Fruit fly (Drosophila melanogaster) whole organism, embryonic: ENCODE measurements around the gene ppk30.

Source experiments
- Ada2b ChIP-seq: fragments of 200-800 bp; sonication (Bioruptor generic); IDR thresholded peaks from 2 replicates; pipeline ENCODE4 v1.3.6; 2022; ENCODE audit warnings: missing biosample characterization, missing genetic modification characterization
- Blimp-1 ChIP-seq: fragments of 200-800 bp; sonication (Bioruptor generic); optimal IDR thresholded peaks from 3 replicates; lab custom pipeline; 2018; ENCODE audit warnings: missing biosample characterization, missing genetic modification characterization, mild to moderate bottlenecking, moderate library complexity, missing genetic modification reagents
- CG10366 ChIP-seq: fragments of 200-800 bp; sonication (Bioruptor generic); IDR thresholded peaks from 2 replicates; pipeline ENCODE4 v1.3.6; 2022; ENCODE audit warnings: missing biosample characterization, missing genetic modification characterization
- CG10565 ChIP-seq: fragments of 200-800 bp; sonication (Bioruptor generic); optimal IDR thresholded peaks from 3 replicates; lab custom pipeline; 2016; ENCODE audit warnings: missing biosample characterization, mild to moderate bottlenecking, missing genetic modification characterization
- CG11247 ChIP-seq: fragments of 200-800 bp; sonication (Bioruptor generic); IDR thresholded peaks from 2 replicates; pipeline ENCODE4 v1.3.6; 2022; ENCODE audit warnings: missing biosample characterization, missing genetic modification characterization
- CG12071 ChIP-seq: fragments of 200-800 bp; sonication (Bioruptor generic); optimal IDR thresholded peaks from 3 replicates; lab custom pipeline; 2018; ENCODE audit warnings: missing biosample characterization, mild to moderate bottlenecking, missing genetic modification characterization
- CG13624 ChIP-seq: fragments of 200-800 bp; sonication (Bioruptor generic); optimal IDR thresholded peaks from 2 replicates; lab custom pipeline; 2016; ENCODE audit warnings: missing biosample characterization, missing genetic modification characterization
- CG14050 ChIP-seq: fragments of 200-800 bp; sonication (Bioruptor generic); IDR thresholded peaks from 3 replicates; pipeline ENCODE4 v1.3.6; 2022; ENCODE audit warnings: missing biosample characterization, missing genetic modification characterization
- CG14710 ChIP-seq: fragments of 200-800 bp; sonication (Bioruptor generic); optimal IDR thresholded peaks from 3 replicates; lab custom pipeline; 2019; ENCODE audit warnings: missing biosample characterization, mild to moderate bottlenecking, missing genetic modification characterization, moderate library complexity
- CG18619 ChIP-seq: fragments of 200-800 bp; sonication (Bioruptor generic); optimal IDR thresholded peaks from 3 replicates; lab custom pipeline; 2017; ENCODE audit warnings: missing biosample characterization, mild to moderate bottlenecking, missing genetic modification characterization
- CG31441 ChIP-seq: fragments of 200-800 bp; sonication (Bioruptor generic); IDR thresholded peaks from 2 replicates; pipeline ENCODE4 v1.3.6; 2022; ENCODE audit warnings: missing biosample characterization, missing genetic modification characterization
- CG3163 ChIP-seq: fragments of 200-800 bp; sonication (Bioruptor generic); optimal IDR thresholded peaks from 3 replicates; lab custom pipeline; 2016; ENCODE audit warnings: missing biosample characterization, missing genetic modification characterization
- CG34224 ChIP-seq: fragments of 200-800 bp; sonication (Bioruptor generic); IDR thresholded peaks from 3 replicates; pipeline ENCODE4 v1.3.6; 2022; ENCODE audit warnings: missing biosample characterization, missing genetic modification characterization; ENCODE audit not compliant: partially characterized antibody
- CG34376 ChIP-seq: fragments of 200-800 bp; sonication (Bioruptor generic); optimal IDR thresholded peaks from 2 replicates; lab custom pipeline; 2018; ENCODE audit warnings: missing biosample characterization, mild to moderate bottlenecking, missing genetic modification characterization
- CG34422 ChIP-seq: fragments of 200-800 bp; sonication (Bioruptor generic); IDR thresholded peaks from 3 replicates; pipeline ENCODE4 v1.3.6; 2022; ENCODE audit warnings: missing biosample characterization, missing genetic modification characterization
- CG3995 ChIP-seq: fragments of 200-800 bp; sonication (Bioruptor generic); optimal IDR thresholded peaks from 3 replicates; lab custom pipeline; 2016; ENCODE audit warnings: missing biosample characterization, missing genetic modification characterization
- CG6791 ChIP-seq: fragments of 200-800 bp; sonication (Bioruptor generic); IDR thresholded peaks from 3 replicates; pipeline ENCODE4 v1.3.6; 2022; ENCODE audit warnings: missing biosample characterization, missing genetic modification characterization; ENCODE audit not compliant: partially characterized antibody
- CG7271 ChIP-seq: fragments of 200-800 bp; sonication (Bioruptor generic); optimal IDR thresholded peaks from 2 replicates; lab custom pipeline; 2018; ENCODE audit warnings: missing biosample characterization, mild to moderate bottlenecking, missing genetic modification characterization, moderate library complexity
- CG9215 ChIP-seq: fragments of 200-800 bp; sonication (Bioruptor generic); IDR thresholded peaks from 2 replicates; pipeline ENCODE4 v1.3.6; 2022; ENCODE audit warnings: missing biosample characterization, missing genetic modification characterization
- CG9932 ChIP-seq: fragments of 200-800 bp; sonication (Bioruptor generic); IDR thresholded peaks from 2 replicates; pipeline ENCODE4 v1.3.6; 2022; ENCODE audit warnings: missing biosample characterization, missing genetic modification characterization
- Dbx ChIP-seq: fragments of 200-800 bp; sonication (Bioruptor generic); IDR thresholded peaks from 3 replicates; pipeline ENCODE4 v1.3.6; 2022; ENCODE audit warnings: missing biosample characterization, missing genetic modification characterization
- Dp ChIP-seq: fragments of 200-800 bp; sonication (Bioruptor generic); optimal IDR thresholded peaks from 2 replicates; lab custom pipeline; 2018; ENCODE audit warnings: missing biosample characterization, mild to moderate bottlenecking, missing genetic modification characterization, moderate library complexity
- H2.0 ChIP-seq: fragments of 200-800 bp; sonication (Bioruptor generic); IDR thresholded peaks from 2 replicates; pipeline ENCODE4 v1.3.6; 2022; ENCODE audit warnings: missing biosample characterization, missing genetic modification characterization
- MTF-1 ChIP-seq: fragments of 200-800 bp; sonication (Bioruptor generic); optimal IDR thresholded peaks from 2 replicates; lab custom pipeline; 2018; ENCODE audit warnings: missing biosample characterization, mild to moderate bottlenecking, missing genetic modification characterization, borderline replicate concordance
- Max ChIP-seq: fragments of 200-800 bp; sonication (Bioruptor generic); optimal IDR thresholded peaks from 2 replicates; lab custom pipeline; 2016; ENCODE audit warnings: missing biosample characterization, mild to moderate bottlenecking, missing genetic modification characterization
- Ptx1 ChIP-seq: fragments of 200-800 bp; sonication (Bioruptor generic); IDR thresholded peaks from 2 replicates; pipeline ENCODE4 v1.3.6; 2022; ENCODE audit warnings: missing biosample characterization, missing genetic modification characterization
- Taf1 ChIP-seq: fragments of 200-800 bp; sonication (Bioruptor generic); IDR thresholded peaks from 2 replicates; pipeline ENCODE4 v1.3.6; 2022; ENCODE audit warnings: missing biosample characterization, missing genetic modification characterization
- Trl ChIP-seq, 3 experiments: fragments of >200 bp in 2 of 3; fragments of 200-800 bp in 1 of 3; sonication (Bioruptor generic) in 1 of 3; optimal IDR thresholded peaks; 2 replicates in 1 of 3; 3 replicates in 2 of 3; lab custom pipeline; 2016 to 2017; ENCODE audit warnings: missing biosample characterization in 1 of 3, missing genetic modification characterization in 1 of 3
- ac ChIP-seq: fragments of 200-800 bp; sonication (Bioruptor generic); optimal IDR thresholded peaks from 3 replicates; lab custom pipeline; 2017; ENCODE audit warnings: missing biosample characterization, mild to moderate bottlenecking, missing genetic modification characterization
- ara ChIP-seq: fragments of 200-800 bp; sonication (Bioruptor generic); IDR thresholded peaks from 2 replicates; pipeline ENCODE4 v1.3.6; 2022; ENCODE audit warnings: missing biosample characterization, missing genetic modification characterization
- az2 ChIP-seq: fragments of 200-800 bp; sonication (Bioruptor generic); optimal IDR thresholded peaks from 3 replicates; lab custom pipeline; 2016; ENCODE audit warnings: missing biosample characterization, missing genetic modification characterization
- br ChIP-seq: fragments of >200 bp; optimal IDR thresholded peaks from 2 replicates; lab custom pipeline; 2017
- btn ChIP-seq: fragments of 200-800 bp; sonication (Bioruptor generic); optimal IDR thresholded peaks from 2 replicates; lab custom pipeline; 2016; ENCODE audit warnings: missing biosample characterization, missing genetic modification characterization
- dan ChIP-seq: fragments of 200-800 bp; sonication (Bioruptor generic); IDR thresholded peaks from 2 replicates; pipeline ENCODE4 v1.3.6; 2022; ENCODE audit warnings: missing biosample characterization, missing genetic modification characterization
- esg ChIP-seq: fragments of 200-800 bp; sonication (Bioruptor generic); conservative IDR thresholded peaks from 2 replicates; pipeline ENCODE4 v1.3.6; 2022; ENCODE audit warnings: missing biosample characterization, missing genetic modification characterization
- fd64A ChIP-seq: fragments of 200-800 bp; sonication (Bioruptor generic); optimal IDR thresholded peaks from 3 replicates; lab custom pipeline; 2018; ENCODE audit warnings: missing biosample characterization, mild to moderate bottlenecking, missing genetic modification characterization
- fd96Cb ChIP-seq: fragments of 200-800 bp; sonication (Bioruptor generic); optimal IDR thresholded peaks from 2 replicates; lab custom pipeline; 2018; ENCODE audit warnings: missing biosample characterization, mild to moderate bottlenecking, missing genetic modification characterization, moderate library complexity
- h ChIP-seq: fragments of >200 bp; optimal IDR thresholded peaks from 2 replicates; lab custom pipeline; 2017
- hkb ChIP-seq, 2 experiments: fragments of 200-800 bp in 1 of 2; fragments of >200 bp in 1 of 2; sonication (Bioruptor generic) in 1 of 2; IDR thresholded peaks in 1 of 2; optimal IDR thresholded peaks in 1 of 2; 2 replicates each; pipeline versions ENCODE4 v1.3.6 to Lab custom; 2017 to 2022; ENCODE audit warnings: missing biosample characterization in 1 of 2, missing genetic modification characterization in 1 of 2
- klu ChIP-seq: fragments of 200-800 bp; sonication (Bioruptor generic); IDR thresholded peaks from 2 replicates; pipeline ENCODE4 v1.3.6; 2022; ENCODE audit warnings: missing biosample characterization, missing genetic modification characterization
- phol ChIP-seq: fragments of 200-800 bp; sonication (Bioruptor generic); optimal IDR thresholded peaks from 3 replicates; lab custom pipeline; 2018; ENCODE audit warnings: missing biosample characterization, mild to moderate bottlenecking, missing genetic modification characterization, moderate library complexity
- pita ChIP-seq: fragments of 200-800 bp; sonication (Bioruptor generic); optimal IDR thresholded peaks from 2 replicates; lab custom pipeline; 2017; ENCODE audit warnings: missing biosample characterization, mild to moderate bottlenecking, missing genetic modification characterization
- prd ChIP-seq, 3 experiments: fragments of >200 bp in 2 of 3; fragments of 200-800 bp in 1 of 3; sonication (Bioruptor generic) in 1 of 3; optimal IDR thresholded peaks in 2 of 3; IDR thresholded peaks in 1 of 3; 2 replicates in 2 of 3; 3 replicates in 1 of 3; pipeline versions ENCODE4 v1.3.6 to Lab custom; 2017 to 2022; ENCODE audit warnings: missing biosample characterization in 1 of 3, missing genetic modification characterization in 1 of 3
- rib ChIP-seq: fragments of 200-800 bp; sonication (Bioruptor generic); IDR thresholded peaks from 2 replicates; pipeline ENCODE4 v1.3.6; 2022; ENCODE audit warnings: missing biosample characterization, missing genetic modification characterization
- sna ChIP-seq: fragments of 200-800 bp; sonication (Bioruptor generic); IDR thresholded peaks from 2 replicates; pipeline ENCODE4 v1.3.6; 2022; ENCODE audit warnings: missing biosample characterization, missing genetic modification characterization; ENCODE audit not compliant: partially characterized antibody
- tgo ChIP-seq: fragments of 200-800 bp; sonication (Bioruptor generic); IDR thresholded peaks from 3 replicates; pipeline ENCODE4 v1.3.6; 2022; ENCODE audit warnings: missing biosample characterization, missing genetic modification characterization
- tio ChIP-seq: fragments of 200-800 bp; sonication (Bioruptor generic); optimal IDR thresholded peaks from 2 replicates; lab custom pipeline; 2017; ENCODE audit warnings: missing biosample characterization, missing genetic modification characterization, inconsistent platforms
- trem ChIP-seq: fragments of 200-800 bp; optimal IDR thresholded peaks from 3 replicates; lab custom pipeline; 2019; ENCODE audit warnings: missing biosample characterization, mild to moderate bottlenecking, missing genetic modification characterization, moderate library complexity
- vnd ChIP-seq: fragments of 200-800 bp; sonication (Bioruptor generic); IDR thresholded peaks from 3 replicates; pipeline ENCODE4 v1.3.6; 2022; ENCODE audit warnings: missing biosample characterization, missing genetic modification characterization; ENCODE audit not compliant: partially characterized antibody
- zen ChIP-seq: fragments of 200-800 bp; sonication (Bioruptor generic); optimal IDR thresholded peaks from 3 replicates; lab custom pipeline; 2018; ENCODE audit warnings: missing biosample characterization, mild to moderate bottlenecking, missing genetic modification characterization, moderate library complexity

The ppk30 gene

dm6 chr3R:29675333-29675732 lies 6.4 kb downstream of the ppk30 start, which contains the start of the genes Bub3 and Cap-D2 (continued):
- TF ChIP-seq trem (tag; lab: Kevin White, UChicago): peak; percentile 87
- peak; percentile 75 for TF ChIP-seq CG6791 (GFP tag; lab: Robert Waterston, UW)
- peak; percentile 92 for TF ChIP-seq sna
- peak; percentile 6 for TF ChIP-seq CG34376 (GFP tag; lab: Kevin White, UChicago)
- TF ChIP-seq CG10366 (GFP tag; lab: Robert Waterston, UW): peak; percentile 66
- TF ChIP-seq CG14710 (tag; lab: Kevin White, UChicago): peak; percentile 80
- TF ChIP-seq prd (optimal IDR thresholded peaks at IDR 0.05; lab: Kevin White, UChicago): no peak
- peak; percentile 77 for TF ChIP-seq prd (GFP tag; IDR thresholded peaks at IDR 0.05; lab: Robert Waterston, UW)
- TF ChIP-seq MTF-1 (GFP tag; lab: Kevin White, UChicago): no peak
- peak; percentile 77 for TF ChIP-seq CG34422 (GFP tag; lab: Robert Waterston, UW)
- TF ChIP-seq Taf1 (GFP tag; lab: Robert Waterston, UW): peak; percentile 34; the same call in 1 of the 2 replicates
- peak; percentile 67 for TF ChIP-seq az2
- peak; percentile 90 for TF ChIP-seq CG34224 (GFP tag; lab: Robert Waterston, UW)
- TF ChIP-seq CG9932 (GFP tag; lab: Robert Waterston, UW): peak; percentile 81
- TF ChIP-seq zen (tag; lab: Kevin White, UChicago): peak; percentile 78
- no peak; the same call in 1 of the 2 replicates for TF ChIP-seq klu (GFP tag; lab: Robert Waterston, UW)
- peak; percentile 84 for TF ChIP-seq Dbx (GFP tag; lab: Robert Waterston, UW)
- no peak for TF ChIP-seq h (lab: Kevin White, UChicago)
- TF ChIP-seq Ada2b (GFP tag; lab: Robert Waterston, UW): peak; percentile 72
- peak; percentile 78 for TF ChIP-seq Max (GFP tag; lab: Kevin White, UChicago)
- TF ChIP-seq CG13624 (GFP tag; lab: Kevin White, UChicago): peak; percentile 82
- TF ChIP-seq esg (GFP tag; lab: Robert Waterston, UW): peak; percentile 70
- 0 out of 2 replicates have a peak, but pooled peaks have one; percentile 21 for TF ChIP-seq CG11247 (GFP tag; lab: Robert Waterston, UW)
- TF ChIP-seq H2.0: peak; percentile 69
- peak; percentile 44 for TF ChIP-seq CG18619 (GFP tag; lab: Kevin White, UChicago)
- peak; percentile 63 for TF ChIP-seq Blimp-1
- peak; percentile 59 for TF ChIP-seq Dp
- TF ChIP-seq CG3995 (GFP tag; lab: Kevin White, UChicago): peak; percentile 3
- peak; percentile 39 for TF ChIP-seq CG7271 (tag; lab: Kevin White, UChicago)
- TF ChIP-seq rib (GFP tag; lab: Robert Waterston, UW): peak; percentile 56; the same call in 1 of the 2 replicates
- peak; percentile 78 for TF ChIP-seq btn (GFP tag; lab: Kevin White, UChicago)
- TF ChIP-seq ac (GFP tag; lab: Kevin White, UChicago): no peak
- peak; percentile 53 for TF ChIP-seq CG9215 (GFP tag; lab: Robert Waterston, UW)
- TF ChIP-seq hkb (optimal IDR thresholded peaks at IDR 0.05; lab: Kevin White, UChicago): peak; percentile 12
- peak; percentile 80 for TF ChIP-seq hkb (GFP tag; IDR thresholded peaks at IDR 0.05; lab: Robert Waterston, UW)
- TF ChIP-seq ara (GFP tag; lab: Robert Waterston, UW): no peak
- TF ChIP-seq CG14050: peak; percentile 70
- no peak for TF ChIP-seq dan (GFP tag; lab: Robert Waterston, UW)
- TF ChIP-seq pita (GFP tag; lab: Kevin White, UChicago): no peak
- no peak for TF ChIP-seq fd64A (GFP tag; lab: Kevin White, UChicago)
- peak; percentile 55 for TF ChIP-seq fd96Cb (tag; lab: Kevin White, UChicago)
- TF ChIP-seq CG12071 (GFP tag; lab: Kevin White, UChicago): no peak
- TF ChIP-seq CG31441 (GFP tag; lab: Robert Waterston, UW): no peak
- TF ChIP-seq phol: peak; percentile 83
- peak; percentile 44 for TF ChIP-seq CG3163 (GFP tag; lab: Kevin White, UChicago)
- TF ChIP-seq br (lab: Kevin White, UChicago): no peak
- no peak for TF ChIP-seq tio (GFP tag; lab: Kevin White, UChicago)
- peak; percentile 19 for TF ChIP-seq CG10565 (GFP tag; lab: Kevin White, UChicago)
- peak; percentile 82 for TF ChIP-seq vnd
- peak; percentile 57; the same call in 2 of the 3 replicates for TF ChIP-seq tgo
- TF ChIP-seq Ptx1 (GFP tag; lab: Robert Waterston, UW): peak; percentile 41; the same call in 1 of the 2 replicates
- TF ChIP-seq Trl (optimal IDR thresholded peaks at IDR 0.05; lab: Kevin White, UChicago): no peak
- TF ChIP-seq Trl (GFP tag; optimal IDR thresholded peaks at IDR 0.05; lab: Kevin White, UChicago): peak; percentile 81
